Fruit fly (Drosophila melanogaster) whole organism, prepupa: Measurements from ENCODE around the gene RpL37-1.

ENCODE experiments used
- Blimp-1 ChIP-seq: fragments of 200-800 bp; sonication (Bioruptor generic); optimal IDR thresholded peaks from 3 replicates; lab custom pipeline; 2017; ENCODE audit warnings: missing biosample characterization, missing genetic modification characterization, mild to moderate bottlenecking, moderate library complexity, missing genetic modification reagents
- CG10669 ChIP-seq: fragments of 200-800 bp; sonication (Bioruptor generic); optimal IDR thresholded peaks from 3 replicates; lab custom pipeline; 2018; ENCODE audit warnings: missing biosample characterization, mild to moderate bottlenecking, missing genetic modification characterization, moderate library complexity
- CG16779 ChIP-seq: fragments of 200-800 bp; sonication (Bioruptor generic); optimal IDR thresholded peaks from 3 replicates; lab custom pipeline; 2017; ENCODE audit warnings: missing biosample characterization, mild to moderate bottlenecking, missing genetic modification characterization
- CG3032 ChIP-seq: fragments of 200-800 bp; optimal IDR thresholded peaks from 2 replicates; lab custom pipeline; 2019; ENCODE audit warnings: missing biosample characterization, mild to moderate bottlenecking, missing genetic modification characterization, moderate library complexity
- CG6276 ChIP-seq: fragments of 200-800 bp; sonication (Bioruptor generic); optimal IDR thresholded peaks from 2 replicates; lab custom pipeline; 2017; ENCODE audit warnings: missing biosample characterization, mild to moderate bottlenecking, missing genetic modification characterization
- CG6792 ChIP-seq: fragments of 200-800 bp; sonication (Bioruptor generic); optimal IDR thresholded peaks from 3 replicates; lab custom pipeline; 2016; ENCODE audit warnings: missing biosample characterization, missing genetic modification characterization
- CG6854 ChIP-seq: fragments of 200-800 bp; sonication (Bioruptor generic); optimal IDR thresholded peaks from 2 replicates; lab custom pipeline; 2017; ENCODE audit warnings: missing biosample characterization, mild to moderate bottlenecking, missing genetic modification characterization
- CG8119 ChIP-seq: fragments of 200-800 bp; sonication (Bioruptor generic); IDR thresholded peaks from 3 replicates; pipeline ENCODE4 v1.3.6; 2022; ENCODE audit warnings: missing biosample characterization, missing genetic modification characterization
- Eip93F ChIP-seq: fragments of 200-800 bp; sonication (Bioruptor generic); optimal IDR thresholded peaks from 2 replicates; lab custom pipeline; 2016; ENCODE audit warnings: missing biosample characterization, mild to moderate bottlenecking, missing genetic modification characterization
- Gug ChIP-seq: fragments of 200-800 bp; sonication (Bioruptor generic); IDR thresholded peaks from 2 replicates; pipeline ENCODE4 v1.3.6; 2022; ENCODE audit warnings: missing biosample characterization, missing genetic modification characterization
- Lpt ChIP-seq: fragments of 200-800 bp; sonication (Bioruptor generic); optimal IDR thresholded peaks from 3 replicates; lab custom pipeline; 2016; ENCODE audit warnings: missing biosample characterization, missing genetic modification characterization
- Sox102F ChIP-seq: fragments of 200-800 bp; sonication (Bioruptor generic); optimal IDR thresholded peaks from 2 replicates; lab custom pipeline; 2016; ENCODE audit warnings: missing biosample characterization, mild to moderate bottlenecking, missing genetic modification characterization
- fkh ChIP-seq: fragments of 200-800 bp; sonication (Bioruptor generic); optimal IDR thresholded peaks from 3 replicates; lab custom pipeline; 2017; ENCODE audit warnings: missing biosample characterization, mild to moderate bottlenecking, missing genetic modification characterization, moderate library complexity

DNA sequence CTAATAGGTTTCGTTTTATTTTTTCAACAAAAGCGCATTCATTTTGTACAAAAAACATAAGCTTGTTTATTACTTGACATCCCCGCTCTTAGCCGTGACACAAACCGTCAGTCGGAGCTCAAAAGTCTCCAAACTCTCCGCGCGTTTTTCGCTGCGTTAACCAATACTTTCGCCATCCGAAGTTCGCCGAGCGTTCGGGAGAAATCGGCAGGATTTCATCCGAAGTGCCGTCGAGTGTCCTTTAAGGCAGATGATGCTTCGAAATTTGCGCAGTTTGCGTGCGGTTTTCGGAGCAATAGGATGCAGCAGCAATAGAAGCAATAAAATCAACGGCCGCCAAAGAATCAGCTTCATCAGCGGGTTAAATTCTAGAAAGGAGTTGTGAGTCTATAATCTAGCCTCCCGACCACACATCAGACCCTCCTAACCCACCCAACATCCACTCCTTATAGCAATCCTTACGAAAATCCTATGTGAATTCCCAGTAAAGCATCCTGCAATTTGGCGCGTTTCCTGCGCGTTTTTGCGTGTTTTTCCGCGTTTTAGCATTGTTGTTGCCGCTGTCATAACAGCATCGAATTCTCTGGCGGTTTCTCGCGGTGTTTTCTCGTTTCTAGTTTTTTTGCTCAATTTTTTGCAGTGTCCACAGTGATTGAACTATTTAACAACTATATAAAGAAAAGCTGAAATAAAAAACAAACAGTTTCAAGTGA, 36.2 kb upstream of the RpL37-1 start, which contains the start of gene CG43737:
- TF ChIP-seq CG6792 (no peak), CG6276 (GFP tag; lab: Kevin White, UChicago) (no peak), Gug (GFP tag; lab: Robert Waterston, UW) (no peak), Blimp-1 (GFP tag; lab: Kevin White, UChicago) (no peak), CG6854 (no peak), Sox102F (GFP tag; lab: Kevin White, UChicago) (no peak), CG8119 (no peak), Eip93F (GFP tag; lab: Kevin White, UChicago) (no peak), Lpt (no peak), CG3032 (tag; lab: Kevin White, UChicago) (no peak), fkh (GFP tag; lab: Kevin White, UChicago) (no peak), CG16779 (tag; lab: Kevin White, UChicago) (no peak), CG10669 (no peak)
